Worm (Caenorhabditis elegans) whole organism, L3 larva: ENCODE results near the gene mvk-1.

ENCODE experiments used
- R02D3.7 ChIP-seq: fragments of 150-350 bp; optimal IDR thresholded peaks from 2 replicates; lab custom pipeline; 2014; ENCODE audit warnings: missing biosample characterization, missing genetic modification characterization
- ZK546.5 ChIP-seq: sonication (generic microtip); optimal IDR thresholded peaks from 2 replicates; lab custom pipeline; 2017; ENCODE audit warnings: missing biosample characterization, missing genetic modification characterization
- aly-2 ChIP-seq: fragments of 150-350 bp; optimal IDR thresholded peaks from 2 replicates; lab custom pipeline; 2014; ENCODE audit warnings: missing biosample characterization, missing genetic modification characterization
- ama-1 ChIP-seq: fragments of 150-350 bp; optimal IDR thresholded peaks from 2 replicates; lab custom pipeline; 2018
- ceh-16 ChIP-seq: sonication (generic microtip); optimal IDR thresholded peaks from 2 replicates; lab custom pipeline; 2017; ENCODE audit warnings: missing biosample characterization, missing genetic modification characterization
- ceh-28 ChIP-seq: fragments of 150-350 bp; optimal IDR thresholded peaks from 2 replicates; lab custom pipeline; 2014; ENCODE audit warnings: missing biosample characterization, missing genetic modification reagents, missing genetic modification characterization
- ceh-82 ChIP-seq: fragments of 150-350 bp; optimal IDR thresholded peaks from 2 replicates; lab custom pipeline; 2014; ENCODE audit warnings: missing biosample characterization, missing genetic modification characterization
- ceh-9 ChIP-seq: sonication (generic microtip); optimal IDR thresholded peaks from 2 replicates; lab custom pipeline; 2018; ENCODE audit warnings: missing biosample characterization, missing genetic modification characterization
- daf-12 ChIP-seq: fragments of 150-350 bp; optimal IDR thresholded peaks from 2 replicates; lab custom pipeline; 2014; ENCODE audit warnings: missing biosample characterization, missing genetic modification reagents, missing genetic modification characterization
- egl-27 ChIP-seq: sonication (generic microtip); optimal IDR thresholded peaks from 4 replicates; lab custom pipeline; 2017; ENCODE audit warnings: missing biosample characterization, missing genetic modification reagents, missing genetic modification characterization
- egl-5 ChIP-seq: fragments of 150-350 bp; optimal IDR thresholded peaks from 2 replicates; lab custom pipeline; 2017; ENCODE audit warnings: missing biosample characterization, missing genetic modification reagents, missing genetic modification characterization, inconsistent platforms
- elt-1 ChIP-seq: fragments of 150-350 bp; optimal IDR thresholded peaks from 2 replicates; lab custom pipeline; 2014; ENCODE audit warnings: missing biosample characterization, missing genetic modification characterization
- elt-2 ChIP-seq: sonication (generic microtip); optimal IDR thresholded peaks from 2 replicates; lab custom pipeline; 2016; ENCODE audit warnings: missing genetic modification reagents, mild to moderate bottlenecking, missing genetic modification characterization, missing compliant biosample characterization
- elt-3 ChIP-seq, 3 experiments: fragments of 150-350 bp in 1 of 3; sonication (generic microtip) in 2 of 3; optimal IDR thresholded peaks; 2 replicates in 2 of 3; 4 replicates in 1 of 3; lab custom pipeline; 2014 to 2017; ENCODE audit warnings: missing biosample characterization in 3 of 3, missing genetic modification characterization in 3 of 3
- eor-1 ChIP-seq, 2 experiments: fragments of 150-350 bp; optimal IDR thresholded peaks; 2 replicates each; lab custom pipeline; 2014 to 2018; ENCODE audit warnings: missing biosample characterization in 2 of 2, missing genetic modification characterization in 2 of 2
- fkh-10 ChIP-seq: sonication (generic microtip); optimal IDR thresholded peaks from 2 replicates; lab custom pipeline; 2017; ENCODE audit warnings: missing biosample characterization, missing genetic modification reagents, missing genetic modification characterization
- fkh-2 ChIP-seq: fragments of 150-350 bp; optimal IDR thresholded peaks from 2 replicates; lab custom pipeline; 2014; ENCODE audit warnings: missing biosample characterization, missing genetic modification reagents, missing genetic modification characterization
- fos-1 ChIP-seq: fragments of 150-350 bp; optimal IDR thresholded peaks from 2 replicates; lab custom pipeline; 2014; ENCODE audit warnings: missing biosample characterization, missing genetic modification characterization
- hmg-11 ChIP-seq: sonication (generic microtip); optimal IDR thresholded peaks from 2 replicates; lab custom pipeline; 2016; ENCODE audit warnings: missing genetic modification characterization, missing compliant biosample characterization
- jun-1 ChIP-seq: fragments of 150-350 bp; optimal IDR thresholded peaks from 2 replicates; lab custom pipeline; 2014; ENCODE audit warnings: missing biosample characterization, missing genetic modification reagents, missing genetic modification characterization
- lin-15B ChIP-seq: fragments of 150-350 bp; optimal IDR thresholded peaks from 2 replicates; lab custom pipeline; 2014; ENCODE audit warnings: missing biosample characterization, missing genetic modification characterization
- lin-39 ChIP-seq: fragments of 150-350 bp; optimal IDR thresholded peaks from 2 replicates; lab custom pipeline; 2018; ENCODE audit warnings: missing biosample characterization, missing genetic modification reagents, missing genetic modification characterization
- lsy-12 ChIP-seq: sonication (generic microtip); optimal IDR thresholded peaks from 2 replicates; lab custom pipeline; 2016; ENCODE audit warnings: mild to moderate bottlenecking, missing genetic modification characterization, missing compliant biosample characterization
- mdl-1 ChIP-seq: fragments of 150-350 bp; optimal IDR thresholded peaks from 2 replicates; lab custom pipeline; 2014; ENCODE audit warnings: missing biosample characterization, missing genetic modification characterization
- mml-1 ChIP-seq: fragments of 150-350 bp; sonication (generic microtip); optimal IDR thresholded peaks from 3 replicates; lab custom pipeline; 2014; ENCODE audit warnings: missing biosample characterization, missing genetic modification characterization
- nfya-1 ChIP-seq: sonication (generic microtip); optimal IDR thresholded peaks from 2 replicates; lab custom pipeline; 2017; ENCODE audit warnings: missing genetic modification characterization, mild to moderate bottlenecking, missing compliant biosample characterization, antibody characterized with exemption, moderate library complexity; ENCODE audit not compliant: insufficient read depth
- nhr-11 ChIP-seq: fragments of 150-350 bp; optimal IDR thresholded peaks from 2 replicates; lab custom pipeline; 2014; ENCODE audit warnings: missing biosample characterization, missing genetic modification characterization
- nhr-12 ChIP-seq: fragments of 150-350 bp; optimal IDR thresholded peaks from 2 replicates; lab custom pipeline; 2014; ENCODE audit warnings: missing biosample characterization, missing genetic modification characterization
- nhr-23 ChIP-seq: fragments of 150-350 bp; optimal IDR thresholded peaks from 2 replicates; lab custom pipeline; 2014; ENCODE audit warnings: missing biosample characterization, missing genetic modification reagents, missing genetic modification characterization
- nhr-237 ChIP-seq: fragments of 150-350 bp; optimal IDR thresholded peaks from 2 replicates; lab custom pipeline; 2014; ENCODE audit warnings: missing biosample characterization, missing genetic modification characterization
- nhr-25 ChIP-seq: sonication (generic microtip); optimal IDR thresholded peaks from 2 replicates; lab custom pipeline; 2017; ENCODE audit warnings: missing biosample characterization, missing genetic modification characterization
- nhr-28 ChIP-seq: fragments of 150-350 bp; optimal IDR thresholded peaks from 2 replicates; lab custom pipeline; 2014; ENCODE audit warnings: missing biosample characterization, missing genetic modification characterization
- nhr-43 ChIP-seq: sonication (generic microtip); optimal IDR thresholded peaks from 2 replicates; lab custom pipeline; 2016; ENCODE audit warnings: mild to moderate bottlenecking, missing genetic modification characterization, missing compliant biosample characterization; ENCODE audit not compliant: poor library complexity, severe bottlenecking
- nhr-67 ChIP-seq: fragments of 150-350 bp; optimal IDR thresholded peaks from 2 replicates; lab custom pipeline; 2014; ENCODE audit warnings: missing biosample characterization, missing genetic modification characterization
- nhr-76 ChIP-seq: fragments of 150-350 bp; sonication (generic microtip); optimal IDR thresholded peaks from 5 replicates; lab custom pipeline; 2014; ENCODE audit warnings: missing biosample characterization, missing genetic modification characterization
- nhr-77 ChIP-seq: fragments of 150-350 bp; optimal IDR thresholded peaks from 2 replicates; lab custom pipeline; 2014; ENCODE audit warnings: missing biosample characterization, missing genetic modification characterization
- pha-4 ChIP-seq: fragments of 150-350 bp; optimal IDR thresholded peaks from 2 replicates; lab custom pipeline; 2014; ENCODE audit warnings: missing biosample characterization, missing genetic modification reagents, missing genetic modification characterization
- pqm-1 ChIP-seq: fragments of 150-350 bp; optimal IDR thresholded peaks from 2 replicates; lab custom pipeline; 2017; ENCODE audit warnings: missing biosample characterization, missing genetic modification characterization, inconsistent platforms
- sea-2 ChIP-seq: fragments of 150-350 bp; sonication (generic microtip); optimal IDR thresholded peaks from 4 replicates; lab custom pipeline; 2014; ENCODE audit warnings: missing biosample characterization, missing genetic modification reagents, missing genetic modification characterization
- skn-1 ChIP-seq: fragments of 150-350 bp; optimal IDR thresholded peaks from 2 replicates; lab custom pipeline; 2014; ENCODE audit warnings: missing biosample characterization, missing genetic modification characterization
- snpc-4 ChIP-seq: fragments of 150-350 bp; optimal IDR thresholded peaks from 2 replicates; lab custom pipeline; 2014; ENCODE audit warnings: missing biosample characterization, missing genetic modification characterization
- tbx-2 ChIP-seq: sonication (generic microtip); optimal IDR thresholded peaks from 2 replicates; lab custom pipeline; 2016; ENCODE audit warnings: mild to moderate bottlenecking, missing genetic modification characterization, missing compliant biosample characterization
- unc-39 ChIP-seq: sonication (generic microtip); optimal IDR thresholded peaks from 4 replicates; lab custom pipeline; 2017; ENCODE audit warnings: missing biosample characterization, missing genetic modification characterization
- unc-62 ChIP-seq: fragments of 150-350 bp; sonication (generic microtip); optimal IDR thresholded peaks from 4 replicates; lab custom pipeline; 2014; ENCODE audit warnings: missing biosample characterization, missing genetic modification reagents, missing genetic modification characterization
- zag-1 ChIP-seq: fragments of 150-350 bp; optimal IDR thresholded peaks from 2 replicates; lab custom pipeline; 2014; ENCODE audit warnings: missing biosample characterization, missing genetic modification characterization
- ztf-11 ChIP-seq: fragments of 150-350 bp; optimal IDR thresholded peaks from 2 replicates; lab custom pipeline; 2014; ENCODE audit warnings: missing biosample characterization, missing genetic modification characterization
- ztf-4 ChIP-seq: fragments of 150-350 bp; optimal IDR thresholded peaks from 2 replicates; lab custom pipeline; 2014; ENCODE audit warnings: missing biosample characterization, missing genetic modification characterization

The mvk-1 gene

DNA sequence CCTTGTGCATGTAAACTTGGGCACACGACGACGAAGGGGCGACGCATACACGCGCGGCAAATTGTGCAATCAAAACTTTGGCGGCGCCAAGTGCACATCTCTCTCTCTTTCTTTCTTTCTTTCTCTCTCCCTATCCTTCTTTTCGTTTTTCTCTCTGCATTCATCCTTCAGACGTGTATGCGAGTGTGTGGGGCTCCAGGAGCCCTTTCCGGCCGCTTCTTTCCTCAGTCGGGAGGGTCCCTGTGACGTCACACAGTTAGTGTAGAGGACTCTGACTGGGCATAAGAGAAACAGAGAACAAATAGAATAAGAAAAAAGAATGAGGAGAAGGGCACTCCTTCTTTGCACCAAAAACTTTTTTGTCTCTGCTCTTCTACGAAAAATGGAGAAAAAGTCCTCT lies 1.4 kb upstream of the mvk-1 start:
- TF ChIP-seq eor-1 (tag; optimal IDR thresholded peaks at IDR 0.05; lab: Kevin White, UChicago) (no peak), nhr-77 (tag; lab: Kevin White, UChicago) (no peak), jun-1 (no peak), ceh-82 (tag; lab: Kevin White, UChicago) (peak; percentile 58), nfya-1 (tag; lab: Kevin White, UChicago) (peak; percentile 89), fos-1 (tag; lab: Kevin White, UChicago) (no peak), ceh-28 (peak; percentile 14), fkh-10 (GFP tag; lab: Kevin White, UChicago) (peak; percentile 92), nhr-43 (no peak), hmg-11 (tag; lab: Kevin White, UChicago) (peak; percentile 47), unc-39 (tag; lab: Kevin White, UChicago) (no peak), sea-2 (GFP tag; lab: Kevin White, UChicago) (no peak), nhr-23 (tag; lab: Kevin White, UChicago) (no peak), ztf-11 (tag; lab: Kevin White, UChicago) (no peak), snpc-4 (peak; percentile 12), elt-1 (no peak), nhr-237 (tag; lab: Kevin White, UChicago) (no peak), daf-12 (tag; lab: Kevin White, UChicago) (no peak), fkh-2 (tag; lab: Kevin White, UChicago) (no peak), pha-4 (tag; lab: Kevin White, UChicago) (no peak), unc-62 (GFP tag; lab: Kevin White, UChicago) (peak; percentile 26), pqm-1 (tag; lab: Kevin White, UChicago) (no peak), elt-2 (no peak), lin-15B (peak; percentile 36), ama-1 (peak; percentile 10), ZK546.5 (tag; lab: Kevin White, UChicago) (no peak), egl-5 (tag; lab: Kevin White, UChicago) (peak; percentile 49), nhr-25 (tag; lab: Kevin White, UChicago) (no peak), egl-27 (tag; lab: Kevin White, UChicago) (no peak), ztf-4 (no peak), mml-1 (tag; lab: Kevin White, UChicago) (no peak), ceh-16 (tag; lab: Kevin White, UChicago) (no peak), lin-39 (peak; percentile 93), tbx-2 (tag; lab: Kevin White, UChicago) (peak; percentile 50), nhr-12 (tag; lab: Kevin White, UChicago) (no peak), nhr-11 (no peak), nhr-67 (tag; lab: Kevin White, UChicago) (no peak), zag-1 (tag; lab: Kevin White, UChicago) (no peak), mdl-1 (tag; lab: Kevin White, UChicago) (peak; percentile 47), lsy-12 (tag; lab: Kevin White, UChicago) (peak; percentile 23), ceh-9 (tag; lab: Kevin White, UChicago) (no peak), elt-3 (tag; optimal IDR thresholded peaks at IDR 0.05; lab: Kevin White, UChicago) (no peak), R02D3.7 (tag; lab: Kevin White, UChicago) (peak; percentile 28), skn-1 (tag; lab: Kevin White, UChicago) (no peak), aly-2 (no peak), nhr-76 (no peak), nhr-28 (tag; lab: Kevin White, UChicago) (no peak)

ce11 chrIII:6135211-6135610 lies 867 bp downstream of the mvk-1 start:
- TF ChIP-seq pqm-1 (tag; lab: Kevin White, UChicago) (no peak), fkh-10 (GFP tag; lab: Kevin White, UChicago) (peak; percentile 24), nfya-1 (tag; lab: Kevin White, UChicago) (peak; percentile 24), mdl-1 (tag; lab: Kevin White, UChicago) (no peak), ama-1 (peak; percentile 12), ztf-11 (tag; lab: Kevin White, UChicago) (no peak), unc-39 (tag; lab: Kevin White, UChicago) (no peak), lin-39 (peak; percentile 96), ceh-16 (tag; lab: Kevin White, UChicago) (no peak), nhr-23 (tag; lab: Kevin White, UChicago) (no peak), R02D3.7 (tag; lab: Kevin White, UChicago) (no peak), mml-1 (tag; lab: Kevin White, UChicago) (no peak), fkh-2 (tag; lab: Kevin White, UChicago) (no peak), snpc-4 (peak; percentile 31), tbx-2 (tag; lab: Kevin White, UChicago) (no peak), nhr-76 (no peak), ceh-9 (tag; lab: Kevin White, UChicago) (no peak), hmg-11 (tag; lab: Kevin White, UChicago) (no peak)
